Fruit fly (Drosophila melanogaster) whole organism, wandering third instar larva: ENCODE measurements around the gene CG1208.

Source experiments
- Abd-B ChIP-seq: fragments of >200 bp; optimal IDR thresholded peaks from 2 replicates; lab custom pipeline; 2017; ENCODE audit warnings: missing biosample characterization, missing genetic modification characterization
- CG32264 ChIP-seq: fragments of 200-800 bp; sonication (Bioruptor generic); optimal IDR thresholded peaks from 2 replicates; lab custom pipeline; 2016; ENCODE audit warnings: missing biosample characterization, missing genetic modification characterization
- CG9705 ChIP-seq: fragments of 200-800 bp; sonication (Bioruptor generic); optimal IDR thresholded peaks from 2 replicates; lab custom pipeline; 2018; ENCODE audit warnings: missing biosample characterization, mild to moderate bottlenecking, missing genetic modification characterization
- CrebA ChIP-seq: fragments of 200-800 bp; sonication (Bioruptor generic); optimal IDR thresholded peaks from 2 replicates; lab custom pipeline; 2016; ENCODE audit warnings: missing biosample characterization, mild to moderate bottlenecking, missing genetic modification characterization, borderline replicate concordance
- Dfd ChIP-seq: fragments of >200 bp; optimal IDR thresholded peaks from 2 replicates; lab custom pipeline; 2017; ENCODE audit warnings: missing biosample characterization, missing genetic modification characterization
- Dif ChIP-seq: fragments of 200-275, 200-300 bp; sonication (Bioruptor generic); optimal IDR thresholded peaks from 2 replicates; lab custom pipeline; 2018; ENCODE audit warnings: missing biosample characterization, missing genetic modification characterization; ENCODE audit not compliant: partially characterized antibody
- GATAd ChIP-seq: sonication (Bioruptor generic); optimal IDR thresholded peaks from 2 replicates; lab custom pipeline; 2016; ENCODE audit warnings: missing biosample characterization, missing genetic modification characterization
- HLH106 ChIP-seq: fragments of 200-800 bp; optimal IDR thresholded peaks from 3 replicates; lab custom pipeline; 2019; ENCODE audit warnings: missing biosample characterization, mild to moderate bottlenecking, missing genetic modification characterization, moderate library complexity
- Hnf4 ChIP-seq: fragments of 200-800 bp; sonication (Bioruptor generic); optimal IDR thresholded peaks from 2 replicates; lab custom pipeline; 2016; ENCODE audit warnings: missing biosample characterization, mild to moderate bottlenecking, missing genetic modification characterization
- Hr78 ChIP-seq: fragments of >200 bp; optimal IDR thresholded peaks from 2 replicates; lab custom pipeline; 2017; ENCODE audit warnings: missing biosample characterization, missing genetic modification characterization
- Hr83 ChIP-seq: fragments of 200-300 bp; sonication (Bioruptor generic); optimal IDR thresholded peaks from 2 replicates; lab custom pipeline; 2016; ENCODE audit warnings: missing biosample characterization, mild to moderate bottlenecking, missing genetic modification characterization, moderate library complexity; ENCODE audit not compliant: poor library complexity, severe bottlenecking
- Jra ChIP-seq: sonication (Bioruptor generic); optimal IDR thresholded peaks from 2 replicates; lab custom pipeline; 2016; ENCODE audit warnings: missing biosample characterization, missing genetic modification characterization
- Mio ChIP-seq: sonication (Bioruptor generic); optimal IDR thresholded peaks from 2 replicates; lab custom pipeline; 2016; ENCODE audit warnings: missing biosample characterization, missing genetic modification characterization
- Myc ChIP-seq: fragments of >200 bp; optimal IDR thresholded peaks from 2 replicates; lab custom pipeline; 2017
- N ChIP-seq: fragments of >200 bp; optimal IDR thresholded peaks from 2 replicates; lab custom pipeline; 2018; ENCODE audit warnings: missing biosample characterization, missing external identifiers, missing genetic modification characterization
- OdsH ChIP-seq: fragments of 200-800 bp; sonication (Bioruptor generic); optimal IDR thresholded peaks from 2 replicates; lab custom pipeline; 2016; ENCODE audit warnings: missing biosample characterization, mild to moderate bottlenecking, missing genetic modification characterization
- Rel ChIP-seq, 2 experiments: fragments of 200-800 bp; sonication (Bioruptor generic) in 1 of 2; optimal IDR thresholded peaks; 2 replicates in 1 of 2; 3 replicates in 1 of 2; lab custom pipeline; 2016 to 2019; ENCODE audit warnings: mild to moderate bottlenecking in 2 of 2, missing biosample characterization in 2 of 2, missing genetic modification characterization in 2 of 2, moderate library complexity in 1 of 2
- Sp1 ChIP-seq: fragments of 200-800 bp; sonication (Bioruptor generic); optimal IDR thresholded peaks from 3 replicates; lab custom pipeline; 2019; ENCODE audit warnings: missing biosample characterization, mild to moderate bottlenecking, missing genetic modification characterization, moderate library complexity
- Vsx2 ChIP-seq: fragments of 200-300, 225-300 bp; sonication (Bioruptor generic); optimal IDR thresholded peaks from 2 replicates; lab custom pipeline; 2018; ENCODE audit warnings: missing biosample characterization, missing genetic modification characterization; ENCODE audit not compliant: partially characterized antibody
- br ChIP-seq: fragments of 200-800 bp; sonication (Bioruptor generic); optimal IDR thresholded peaks from 2 replicates; lab custom pipeline; 2016; ENCODE audit warnings: missing biosample characterization, missing genetic modification characterization
- dl ChIP-seq, 2 experiments: fragments of 175-275, 200-275 bp in 1 of 2; fragments of 200-275 bp in 1 of 2; sonication (Bioruptor generic); optimal IDR thresholded peaks; lab custom pipeline; 2018; ENCODE audit warnings: mild to moderate bottlenecking in 2 of 2, missing biosample characterization in 2 of 2, missing genetic modification characterization in 2 of 2, moderate library complexity in 2 of 2; ENCODE audit not compliant: partially characterized antibody in 2 of 2, insufficient read depth in 1 of 2
- dmrt93B ChIP-seq: fragments of 200-800 bp; sonication (Bioruptor generic); optimal IDR thresholded peaks from 2 replicates; lab custom pipeline; 2018; ENCODE audit warnings: missing biosample characterization, mild to moderate bottlenecking, missing genetic modification characterization
- dsf ChIP-seq: sonication (Bioruptor generic); optimal IDR thresholded peaks from 2 replicates; lab custom pipeline; 2016; ENCODE audit warnings: missing biosample characterization, missing genetic modification characterization, borderline replicate concordance
- ey ChIP-seq: fragments of 200-800 bp; sonication (Bioruptor generic); optimal IDR thresholded peaks from 2 replicates; lab custom pipeline; 2016; ENCODE audit warnings: missing biosample characterization, missing genetic modification characterization
- foxo ChIP-seq, 2 experiments: fragments of 200-800 bp; sonication (Bioruptor generic); optimal IDR thresholded peaks; 2 replicates in 1 of 2; 3 replicates in 1 of 2; lab custom pipeline; 2016 to 2017; ENCODE audit warnings: missing biosample characterization in 2 of 2, missing genetic modification characterization in 2 of 2
- fru ChIP-seq: fragments of 200-800 bp; sonication (Bioruptor generic); optimal IDR thresholded peaks from 3 replicates; lab custom pipeline; 2016; ENCODE audit warnings: missing biosample characterization, mild to moderate bottlenecking, missing genetic modification characterization
- h ChIP-seq: fragments of 200-800 bp; sonication (Bioruptor generic); optimal IDR thresholded peaks from 3 replicates; lab custom pipeline; 2016; ENCODE audit warnings: missing biosample characterization, mild to moderate bottlenecking, missing genetic modification characterization
- jim ChIP-seq: fragments of 175-275, 200-325 bp; sonication (Bioruptor generic); optimal IDR thresholded peaks from 2 replicates; lab custom pipeline; 2016; ENCODE audit warnings: missing biosample characterization, mild to moderate bottlenecking, missing genetic modification characterization
- lola ChIP-seq: fragments of >200 bp; optimal IDR thresholded peaks from 2 replicates; lab custom pipeline; 2017; ENCODE audit warnings: missing biosample characterization, missing genetic modification characterization
- pan ChIP-seq: fragments of >200 bp; optimal IDR thresholded peaks from 2 replicates; lab custom pipeline; 2017
- psq ChIP-seq: fragments of 200-800 bp; sonication (Bioruptor generic); optimal IDR thresholded peaks from 3 replicates; lab custom pipeline; 2017; ENCODE audit warnings: missing biosample characterization, mild to moderate bottlenecking, missing genetic modification characterization, moderate library complexity
- rgr ChIP-seq: fragments of 200-800 bp; sonication (Bioruptor generic); optimal IDR thresholded peaks from 3 replicates; lab custom pipeline; 2016; ENCODE audit warnings: missing biosample characterization, mild to moderate bottlenecking, missing genetic modification characterization
- sage ChIP-seq: fragments of 200-800 bp; sonication (Bioruptor generic); optimal IDR thresholded peaks from 2 replicates; lab custom pipeline; 2016; ENCODE audit warnings: missing biosample characterization, mild to moderate bottlenecking, missing genetic modification characterization
- sv ChIP-seq: fragments of 200-800 bp; sonication (Bioruptor generic); optimal IDR thresholded peaks from 3 replicates; lab custom pipeline; 2016; ENCODE audit warnings: missing biosample characterization, missing genetic modification characterization
- tai ChIP-seq: sonication (Bioruptor generic); optimal IDR thresholded peaks from 2 replicates; lab custom pipeline; 2016; ENCODE audit warnings: missing biosample characterization, missing genetic modification characterization
- usp ChIP-seq: fragments of >200 bp; optimal IDR thresholded peaks from 2 replicates; lab custom pipeline; 2017; ENCODE audit warnings: missing biosample characterization, missing genetic modification characterization
- woc ChIP-seq: sonication (Bioruptor generic); optimal IDR thresholded peaks from 2 replicates; lab custom pipeline; 2016; ENCODE audit warnings: missing biosample characterization, mild to moderate bottlenecking, missing genetic modification characterization

CG1208 gene

DNA sequence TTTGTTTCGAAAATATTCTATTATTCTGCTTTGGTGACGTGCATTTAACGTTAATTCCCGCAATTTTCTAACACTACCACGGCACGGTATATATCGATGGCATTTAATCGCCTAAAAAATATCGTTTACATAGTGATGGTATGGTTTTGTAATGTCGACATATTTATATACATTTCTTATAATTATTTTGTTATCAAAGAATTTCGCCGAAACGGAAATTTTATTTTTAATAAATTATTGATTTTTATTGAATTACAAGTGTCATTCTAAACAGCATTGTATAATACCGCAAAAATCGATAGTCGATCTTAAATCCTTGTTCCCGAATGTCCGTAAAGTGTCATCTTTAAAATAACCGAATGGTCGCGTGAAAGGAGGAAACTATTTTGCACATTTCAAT, 7.0 kb upstream of the CG1208 start, which contains the start of the genes Sec20 and dgrn (continued):
- TF ChIP-seq Hr83 (GFP tag; lab: Kevin White, UChicago) (peak; percentile 27), OdsH (peak; percentile 77), Dif (GFP tag; lab: Kevin White, UChicago) (no peak), Hnf4 (peak; percentile 88), woc (GFP tag; lab: Kevin White, UChicago) (peak; percentile 76), rgr (GFP tag; lab: Kevin White, UChicago) (peak; percentile 82), Jra (GFP tag; lab: Kevin White, UChicago) (peak; percentile 86), sv (GFP tag; lab: Kevin White, UChicago) (peak; percentile 68), Rel (GFP tag; optimal IDR thresholded peaks at IDR 0.05; lab: Kevin White, UChicago) (peak; percentile 25), Rel (tag; optimal IDR thresholded peaks at IDR 0.05; lab: Kevin White, UChicago) (peak; percentile 41), CG32264 (peak; percentile 21), dsf (GFP tag; lab: Kevin White, UChicago) (peak; percentile 58)

DNA sequence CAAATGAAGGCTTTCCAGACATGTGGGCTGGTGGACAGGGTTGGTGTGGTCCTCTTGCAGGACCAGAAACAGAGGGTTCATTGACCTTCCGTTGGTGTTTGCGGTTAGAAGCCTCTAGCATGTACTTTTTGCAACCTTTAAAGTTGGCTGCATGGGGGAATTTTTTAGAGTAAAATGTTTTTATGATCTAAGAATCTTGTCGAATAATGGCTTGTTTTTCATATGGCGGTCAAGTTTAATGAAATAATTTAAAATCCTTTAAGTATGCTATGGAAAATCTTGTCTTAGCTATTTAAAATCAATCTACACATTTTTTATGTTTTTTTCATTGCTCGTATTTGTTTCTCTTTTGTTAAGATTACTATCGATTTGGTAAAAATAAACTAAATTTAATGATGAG, 1.7 kb upstream of the CG1208 start, which contains the start of gene glob3:
TSS of gene glob3 (plus strand) at position 301 of the 400 bp plus-strand sequence.
- no peak for TF ChIP-seq CG9705 (GFP tag; lab: Kevin White, UChicago)
- TF ChIP-seq lola (GFP tag; lab: Kevin White, UChicago), result no peak
- no peak for TF ChIP-seq jim (GFP tag; lab: Kevin White, UChicago)
- TF ChIP-seq GATAd (GFP tag; lab: Kevin White, UChicago), result no peak
- TF ChIP-seq pan (lab: Kevin White, UChicago), result no peak
- TF ChIP-seq, all 38 proteins: peak for 0

DNA sequence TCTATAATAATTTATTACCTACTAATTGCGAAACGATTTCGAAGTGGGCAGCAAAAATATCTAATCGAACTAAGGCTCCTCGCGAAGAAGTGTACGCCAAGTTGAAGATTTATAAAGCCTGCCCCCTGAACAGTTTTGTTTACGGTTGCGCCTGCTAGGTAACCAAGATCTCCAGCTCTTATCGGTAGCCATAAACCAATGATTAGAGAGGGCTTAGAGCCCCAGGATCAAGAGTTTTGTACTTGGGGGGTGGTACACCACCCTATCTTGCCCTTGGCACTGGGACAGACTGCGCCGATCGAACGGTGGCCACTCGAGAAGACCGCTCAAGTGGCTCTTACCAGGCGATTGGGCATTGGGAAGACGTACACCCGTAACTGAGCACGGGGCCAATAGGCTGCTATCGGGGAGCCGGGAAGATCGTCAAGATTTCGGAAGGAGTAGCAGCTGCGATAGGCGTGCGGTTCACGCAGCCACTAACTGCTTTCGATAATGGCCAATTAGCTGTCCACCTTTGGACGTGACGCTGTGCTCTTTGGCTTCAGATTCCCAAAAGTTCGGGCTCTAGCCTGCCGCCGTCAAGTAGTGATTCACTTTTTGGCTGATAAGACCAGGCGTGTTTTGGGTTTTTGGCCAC, 1.0 kb downstream of the CG1208 start:
- no peak for TF ChIP-seq Jra (GFP tag; lab: Kevin White, UChicago)
- TF ChIP-seq Hnf4, result no peak
- no peak for TF ChIP-seq sv (GFP tag; lab: Kevin White, UChicago)
- TF ChIP-seq Sp1 (GFP tag; lab: Kevin White, UChicago), result no peak
- no peak for TF ChIP-seq Hr78 (GFP tag; lab: Kevin White, UChicago)
- no peak for TF ChIP-seq Myc (lab: Kevin White, UChicago)
- TF ChIP-seq sage (GFP tag; lab: Kevin White, UChicago), result no peak
- no peak for TF ChIP-seq pan (lab: Kevin White, UChicago)
- no peak for TF ChIP-seq Abd-B (GFP tag; lab: Kevin White, UChicago)
- TF ChIP-seq h (GFP tag; lab: Kevin White, UChicago), result no peak
- no peak for TF ChIP-seq rgr (GFP tag; lab: Kevin White, UChicago)
- TF ChIP-seq foxo (GFP tag; optimal IDR thresholded peaks at IDR 0.05; lab: Kevin White, UChicago), result no peak
- no peak for TF ChIP-seq OdsH
- no peak for TF ChIP-seq br (GFP tag; lab: Kevin White, UChicago)
- no peak for TF ChIP-seq fru (GFP tag; lab: Kevin White, UChicago)
- no peak for TF ChIP-seq Dfd

DNA sequence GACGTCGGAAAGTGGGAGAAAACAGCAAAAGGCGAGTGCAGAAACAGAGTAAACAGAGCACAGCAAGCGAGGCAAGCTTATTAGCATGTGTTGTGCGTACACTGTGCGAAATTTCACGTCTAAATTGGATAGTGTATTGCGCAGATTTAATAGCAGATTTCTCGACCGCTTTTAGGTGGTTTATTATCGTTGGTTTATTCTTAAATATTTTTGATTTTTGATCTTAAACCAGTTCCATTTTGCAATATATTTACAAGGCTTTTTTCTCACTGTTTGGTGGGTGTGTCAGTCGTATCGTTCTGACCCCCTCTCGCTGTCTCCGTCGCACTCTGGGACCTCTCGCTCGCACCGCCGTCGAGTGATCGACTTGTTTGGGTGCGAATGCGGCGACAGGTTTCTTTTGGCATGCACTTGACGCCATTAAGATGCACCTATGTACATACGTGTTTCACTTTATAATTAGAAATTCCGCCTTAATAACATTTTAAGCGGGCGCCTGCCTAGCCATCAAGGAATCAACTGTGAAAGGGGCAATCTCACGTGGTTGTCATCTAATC, 2.6 kb downstream of the CG1208 start:
- TF ChIP-seq Sp1 (GFP tag; lab: Kevin White, UChicago) (peak; percentile 59), ey (GFP tag; lab: Kevin White, UChicago) (peak; percentile 87), br (GFP tag; lab: Kevin White, UChicago) (peak; percentile 77), dsf (GFP tag; lab: Kevin White, UChicago) (no peak), pan (lab: Kevin White, UChicago) (no peak), Abd-B (GFP tag; lab: Kevin White, UChicago) (no peak), N (GFP tag; lab: Kevin White, UChicago) (no peak), lola (GFP tag; lab: Kevin White, UChicago) (no peak), rgr (GFP tag; lab: Kevin White, UChicago) (peak; percentile 73), CG32264 (peak; percentile 58), h (GFP tag; lab: Kevin White, UChicago) (peak; percentile 84), dmrt93B (peak; percentile 62), fru (GFP tag; lab: Kevin White, UChicago) (peak; percentile 80), jim (GFP tag; lab: Kevin White, UChicago) (no peak), psq (GFP tag; lab: Kevin White, UChicago) (peak; percentile 78), Dif (GFP tag; lab: Kevin White, UChicago) (no peak), CrebA (GFP tag; lab: Kevin White, UChicago) (no peak), Hr78 (GFP tag; lab: Kevin White, UChicago) (no peak), tai (peak; percentile 68), sage (GFP tag; lab: Kevin White, UChicago) (peak; percentile 39), OdsH (peak; percentile 72), Jra (GFP tag; lab: Kevin White, UChicago) (peak; percentile 35), foxo (GFP tag; optimal IDR thresholded peaks at IDR 0.05; lab: Kevin White, UChicago) (peak in 1 of 2 experiments; percentile 82), HLH106 (tag; lab: Kevin White, UChicago) (peak; percentile 69), Hnf4 (peak; percentile 74), CG9705 (GFP tag; lab: Kevin White, UChicago) (no peak), Vsx2 (GFP tag; lab: Kevin White, UChicago) (no peak), sv (GFP tag; lab: Kevin White, UChicago) (no peak), Mio (GFP tag; lab: Kevin White, UChicago) (no peak), usp (GFP tag; lab: Kevin White, UChicago) (no peak), Hr83 (GFP tag; lab: Kevin White, UChicago) (no peak), dl (GFP tag; optimal IDR thresholded peaks at IDR 0.05; lab: Kevin White, UChicago; ENCODE audit: insufficient read depth in 1 of 2, partially characterized antibody in 2 of 2) (no peak), Myc (lab: Kevin White, UChicago) (no peak)
